Fruit fly (Drosophila melanogaster) whole organism, embryonic: ENCODE results near the gene CG5172.
A peak's percentile ranks its signal among the peaks of the same experiment; 100 is the strongest.

Experiments used
- Adf1 ChIP-seq: fragments of 200-800 bp; sonication (Bioruptor generic); IDR thresholded peaks from 2 replicates; pipeline ENCODE4 v1.3.6; 2022; ENCODE audit warnings: missing biosample characterization, missing genetic modification characterization
- B-H2 ChIP-seq: fragments of 200-800 bp; sonication (Bioruptor generic); optimal IDR thresholded peaks from 2 replicates; lab custom pipeline; 2018; ENCODE audit warnings: missing biosample characterization, mild to moderate bottlenecking, missing genetic modification characterization
- BEAF-32 ChIP-seq: fragments of 200-800 bp; sonication (Bioruptor generic); optimal IDR thresholded peaks from 3 replicates; lab custom pipeline; 2017; ENCODE audit warnings: missing biosample characterization, missing genetic modification characterization, mild to moderate bottlenecking, moderate library complexity, missing genetic modification reagents
- Bgb ChIP-seq: fragments of 200-800 bp; sonication (Bioruptor generic); IDR thresholded peaks from 2 replicates; pipeline ENCODE4 v1.3.6; 2022; ENCODE audit warnings: missing biosample characterization, missing genetic modification characterization; ENCODE audit not compliant: partially characterized antibody
- CG10543 ChIP-seq: fragments of 200-800 bp; sonication (Bioruptor generic); optimal IDR thresholded peaks from 3 replicates; lab custom pipeline; 2017; ENCODE audit warnings: missing biosample characterization, mild to moderate bottlenecking, missing genetic modification characterization, moderate library complexity
- CG10565 ChIP-seq: fragments of 200-800 bp; sonication (Bioruptor generic); optimal IDR thresholded peaks from 3 replicates; lab custom pipeline; 2016; ENCODE audit warnings: missing biosample characterization, mild to moderate bottlenecking, missing genetic modification characterization
- CG11560 ChIP-seq: fragments of 200-800 bp; sonication (Bioruptor generic); IDR thresholded peaks from 3 replicates; pipeline ENCODE4 v1.3.6; 2022; ENCODE audit warnings: missing biosample characterization, missing genetic modification characterization
- CG1233 ChIP-seq: fragments of 200-800 bp; sonication (Bioruptor generic); optimal IDR thresholded peaks from 4 replicates; lab custom pipeline; 2018; ENCODE audit warnings: missing biosample characterization, mild to moderate bottlenecking, missing genetic modification characterization
- CG12659 ChIP-seq: fragments of 200-800 bp; sonication (Bioruptor generic); optimal IDR thresholded peaks from 3 replicates; lab custom pipeline; 2017; ENCODE audit warnings: mild to moderate bottlenecking, missing biosample characterization, missing genetic modification reagents, missing genetic modification characterization
- CG13123 ChIP-seq: fragments of 200-800 bp; sonication (Bioruptor generic); optimal IDR thresholded peaks from 2 replicates; lab custom pipeline; 2016; ENCODE audit warnings: missing biosample characterization, missing genetic modification characterization
- CG13287 ChIP-seq: fragments of 200-800 bp; sonication (Bioruptor generic); IDR thresholded peaks from 2 replicates; pipeline ENCODE4 v1.3.6; 2022; ENCODE audit warnings: missing biosample characterization, missing genetic modification characterization; ENCODE audit not compliant: partially characterized antibody
- CG13296 ChIP-seq: fragments of 200-800 bp; sonication (Bioruptor generic); optimal IDR thresholded peaks from 3 replicates; lab custom pipeline; 2018; ENCODE audit warnings: missing biosample characterization, mild to moderate bottlenecking, missing genetic modification characterization
- CG14667 ChIP-seq: fragments of 200-800 bp; sonication (Bioruptor generic); IDR thresholded peaks from 2 replicates; pipeline ENCODE4 v1.3.6; 2022; ENCODE audit warnings: missing biosample characterization, missing genetic modification characterization
- CG16813 ChIP-seq: fragments of 200-800 bp; sonication (Bioruptor generic); IDR thresholded peaks from 3 replicates; pipeline ENCODE4 v1.3.6; 2022; ENCODE audit warnings: missing biosample characterization, missing genetic modification characterization; ENCODE audit not compliant: partially characterized antibody
- CG17568 ChIP-seq: fragments of 200-800 bp; sonication (Bioruptor generic); optimal IDR thresholded peaks from 2 replicates; lab custom pipeline; 2018; ENCODE audit warnings: missing biosample characterization, mild to moderate bottlenecking, missing genetic modification characterization, moderate library complexity
- CG32767 ChIP-seq: fragments of 200-800 bp; sonication (Bioruptor generic); IDR thresholded peaks from 2 replicates; pipeline ENCODE4 v1.3.6; 2022; ENCODE audit warnings: missing biosample characterization, missing genetic modification characterization
- CG34376 ChIP-seq: fragments of 200-800 bp; sonication (Bioruptor generic); optimal IDR thresholded peaks from 2 replicates; lab custom pipeline; 2018; ENCODE audit warnings: missing biosample characterization, mild to moderate bottlenecking, missing genetic modification characterization
- CG34422 ChIP-seq: fragments of 200-800 bp; sonication (Bioruptor generic); IDR thresholded peaks from 3 replicates; pipeline ENCODE4 v1.3.6; 2022; ENCODE audit warnings: missing biosample characterization, missing genetic modification characterization
- CG4617 ChIP-seq: fragments of 200-800 bp; sonication (Bioruptor generic); optimal IDR thresholded peaks from 3 replicates; lab custom pipeline; 2016; ENCODE audit warnings: missing biosample characterization, missing genetic modification characterization, borderline replicate concordance
- CG5953 ChIP-seq: fragments of 200-800 bp; sonication (Bioruptor generic); IDR thresholded peaks from 2 replicates; pipeline ENCODE4 v1.3.6; 2022; ENCODE audit warnings: missing biosample characterization, missing genetic modification characterization
- CG6765 ChIP-seq: fragments of 200-800 bp; sonication (Bioruptor generic); optimal IDR thresholded peaks from 3 replicates; lab custom pipeline; 2017; ENCODE audit warnings: missing biosample characterization, mild to moderate bottlenecking, missing genetic modification characterization
- CG7357 ChIP-seq: fragments of 200-800 bp; sonication (Bioruptor generic); IDR thresholded peaks from 3 replicates; pipeline ENCODE4 v1.3.6; 2022; ENCODE audit warnings: missing biosample characterization, missing genetic modification characterization
- CG8290 ChIP-seq, 3 experiments: fragments of 200-800 bp; sonication (Bioruptor generic); optimal IDR thresholded peaks; 2 replicates each; lab custom pipeline; 2016 to 2019; ENCODE audit warnings: missing biosample characterization in 3 of 3, missing genetic modification characterization in 3 of 3, mild to moderate bottlenecking in 2 of 3, moderate library complexity in 1 of 3
- CoRest ChIP-seq: fragments of 200-800 bp; sonication (Bioruptor generic); optimal IDR thresholded peaks from 3 replicates; lab custom pipeline; 2018; ENCODE audit warnings: missing biosample characterization, mild to moderate bottlenecking, missing genetic modification characterization, moderate library complexity
- D ChIP-seq, 2 experiments: fragments of 200-800 bp in 1 of 2; fragments of >200 bp in 1 of 2; sonication (Bioruptor generic) in 1 of 2; optimal IDR thresholded peaks; 2 replicates in 1 of 2; 3 replicates in 1 of 2; lab custom pipeline; 2017; ENCODE audit warnings: mild to moderate bottlenecking in 1 of 2, missing biosample characterization in 1 of 2, missing genetic modification characterization in 1 of 2, missing genetic modification reagents in 1 of 2
- Gug ChIP-seq: fragments of 200-800 bp; sonication (Bioruptor generic); IDR thresholded peaks from 4 replicates; pipeline ENCODE4 v1.3.6; 2022; ENCODE audit warnings: missing biosample characterization, missing genetic modification characterization
- HLH4C ChIP-seq: fragments of 200-800 bp; sonication (Bioruptor generic); IDR thresholded peaks from 3 replicates; pipeline ENCODE4 v1.3.6; 2022; ENCODE audit warnings: missing biosample characterization, missing genetic modification characterization; ENCODE audit not compliant: partially characterized antibody
- Hmx ChIP-seq: fragments of 200-800 bp; sonication (Bioruptor generic); optimal IDR thresholded peaks from 2 replicates; lab custom pipeline; 2016; ENCODE audit warnings: missing biosample characterization, missing genetic modification characterization
- Hr3 ChIP-seq: fragments of 200-800 bp; sonication (Bioruptor generic); optimal IDR thresholded peaks from 3 replicates; lab custom pipeline; 2016; ENCODE audit warnings: missing biosample characterization, missing genetic modification characterization
- Med ChIP-seq: fragments of 200-800 bp; sonication (Bioruptor generic); peaks from one replicate; lab custom pipeline; 2016; ENCODE audit warnings: missing biosample characterization, missing genetic modification characterization, mild to moderate bottlenecking, inconsistent platforms, moderate library complexity
- NFAT ChIP-seq: fragments of 200-800 bp; sonication (Bioruptor generic); IDR thresholded peaks from 2 replicates; pipeline ENCODE4 v1.3.6; 2022; ENCODE audit warnings: missing biosample characterization, missing genetic modification characterization
- Neu2 ChIP-seq: fragments of 200-800 bp; sonication (Bioruptor generic); optimal IDR thresholded peaks from 3 replicates; lab custom pipeline; 2016; ENCODE audit warnings: missing biosample characterization, missing genetic modification characterization, borderline replicate concordance
- Sox100B ChIP-seq: fragments of 200-800 bp; sonication (Bioruptor generic); optimal IDR thresholded peaks from 3 replicates; lab custom pipeline; 2018; ENCODE audit warnings: missing biosample characterization, mild to moderate bottlenecking, missing genetic modification characterization
- Sox102F ChIP-seq: fragments of 200-800 bp; sonication (Bioruptor generic); optimal IDR thresholded peaks from 2 replicates; lab custom pipeline; 2018; ENCODE audit warnings: missing biosample characterization, mild to moderate bottlenecking, missing genetic modification characterization, moderate library complexity
- Sry-β ChIP-seq: fragments of 200-800 bp; sonication (Bioruptor generic); optimal IDR thresholded peaks from 2 replicates; lab custom pipeline; 2018; ENCODE audit warnings: missing biosample characterization, mild to moderate bottlenecking, missing genetic modification characterization, moderate library complexity
- Taf1 ChIP-seq: fragments of 200-800 bp; sonication (Bioruptor generic); IDR thresholded peaks from 2 replicates; pipeline ENCODE4 v1.3.6; 2022; ENCODE audit warnings: missing biosample characterization, missing genetic modification characterization
- Usf ChIP-seq: fragments of 200-800 bp; sonication (Bioruptor generic); optimal IDR thresholded peaks from 2 replicates; lab custom pipeline; 2017; ENCODE audit warnings: missing genotype, missing biosample characterization, missing genetic modification characterization
- bigmax ChIP-seq: fragments of 200-800 bp; sonication (Bioruptor generic); optimal IDR thresholded peaks from 2 replicates; lab custom pipeline; 2018; ENCODE audit warnings: missing biosample characterization, mild to moderate bottlenecking, missing genetic modification characterization
- dm ChIP-seq: fragments of 200-800 bp; sonication (Bioruptor generic); optimal IDR thresholded peaks from 3 replicates; lab custom pipeline; 2016; ENCODE audit warnings: missing biosample characterization, missing genetic modification characterization
- fd3F ChIP-seq: fragments of 200-800 bp; sonication (Bioruptor generic); optimal IDR thresholded peaks from 2 replicates; lab custom pipeline; 2018; ENCODE audit warnings: missing biosample characterization, mild to moderate bottlenecking, missing genetic modification characterization, moderate library complexity
- gcm2 ChIP-seq: fragments of 200-800 bp; sonication (Bioruptor generic); optimal IDR thresholded peaks from 2 replicates; lab custom pipeline; 2016; ENCODE audit warnings: missing biosample characterization, missing genetic modification characterization
- lola ChIP-seq, 3 experiments: fragments of >200 bp in 2 of 3; fragments of 200-800 bp in 1 of 3; sonication (Bioruptor generic) in 1 of 3; optimal IDR thresholded peaks; 2 replicates each; lab custom pipeline; 2017 to 2019; ENCODE audit warnings: missing biosample characterization in 3 of 3, missing genetic modification characterization in 3 of 3, mild to moderate bottlenecking in 1 of 3, moderate library complexity in 1 of 3
- ro ChIP-seq: fragments of 200-800 bp; sonication (Bioruptor generic); IDR thresholded peaks from 2 replicates; pipeline ENCODE4 v1.3.6; 2022; ENCODE audit warnings: missing biosample characterization, missing genetic modification characterization
- sens ChIP-seq: fragments of 200-800 bp; sonication (Bioruptor generic); peaks from one replicate; lab custom pipeline; 2016; ENCODE audit warnings: missing biosample characterization, missing genetic modification characterization
- so ChIP-seq: fragments of 200-800 bp; sonication (Bioruptor generic); IDR thresholded peaks from 3 replicates; pipeline ENCODE4 v1.3.6; 2022; ENCODE audit warnings: missing biosample characterization, missing genetic modification characterization
- sr ChIP-seq: fragments of 200-800 bp; sonication (Bioruptor generic); IDR thresholded peaks from 3 replicates; pipeline ENCODE4 v1.3.6; 2022; ENCODE audit warnings: missing biosample characterization, missing genetic modification characterization
- stwl ChIP-seq: fragments of 200-800 bp; sonication (Bioruptor generic); optimal IDR thresholded peaks from 3 replicates; lab custom pipeline; 2018; ENCODE audit warnings: missing biosample characterization, mild to moderate bottlenecking, missing genetic modification characterization, moderate library complexity
- tna ChIP-seq: fragments of 200-800 bp; sonication (Bioruptor generic); IDR thresholded peaks from 2 replicates; pipeline ENCODE4 v1.3.6; 2022; ENCODE audit warnings: missing biosample characterization, missing genetic modification characterization; ENCODE audit not compliant: partially characterized antibody

The CG5172 gene

dm6 chrX:17244854-17245253, 23.6 kb downstream of the CG5172 start, which contains the start of gene CG8915 (continued):
- no peak for TF ChIP-seq CG13296 (GFP tag; lab: Kevin White, UChicago)
- no peak for TF ChIP-seq CG34422 (GFP tag; lab: Robert Waterston, UW)
- TF ChIP-seq CG1233 (GFP tag; lab: Kevin White, UChicago), result no peak
- no peak for TF ChIP-seq Adf1 (GFP tag; lab: Robert Waterston, UW)
- no peak for TF ChIP-seq CG6765 (GFP tag; lab: Kevin White, UChicago)
- no peak for TF ChIP-seq Sox102F (GFP tag; lab: Kevin White, UChicago)
- no peak for TF ChIP-seq Neu2 (GFP tag; lab: Kevin White, UChicago)
- no peak for TF ChIP-seq B-H2 (GFP tag; lab: Kevin White, UChicago)
- no peak for TF ChIP-seq CG5953 (GFP tag; lab: Robert Waterston, UW)
- peak; percentile 98 for TF ChIP-seq stwl
- TF ChIP-seq Gug (GFP tag; lab: Robert Waterston, UW), result no peak
- no peak for TF ChIP-seq CG14667 (GFP tag; lab: Robert Waterston, UW)
- no peak for TF ChIP-seq Sox100B (GFP tag; lab: Kevin White, UChicago)
- peak; percentile 74 for TF ChIP-seq HLH4C
- TF ChIP-seq tna (GFP tag; lab: Robert Waterston, UW), result peak; percentile 54
- no peak for TF ChIP-seq sr (GFP tag; lab: Robert Waterston, UW)
- TF ChIP-seq CG17568 (GFP tag; lab: Kevin White, UChicago), result no peak
- no peak for TF ChIP-seq CG11560
- peak; percentile 67 for TF ChIP-seq Med
- no peak for TF ChIP-seq D (optimal IDR thresholded peaks at IDR 0.05; lab: Kevin White, UChicago)
- no peak for TF ChIP-seq D (GFP tag; optimal IDR thresholded peaks at IDR 0.05; lab: Kevin White, UChicago)
- TF ChIP-seq CG10565 (GFP tag; lab: Kevin White, UChicago), result no peak
- TF ChIP-seq Usf (GFP tag; lab: Kevin White, UChicago), result no peak

- TF ChIP-seq CG34376 (GFP tag; lab: Kevin White, UChicago), result no peak
- TF ChIP-seq CG13123 (GFP tag; lab: Kevin White, UChicago), result no peak
- no peak for TF ChIP-seq CG16813
- TF ChIP-seq CG32767 (GFP tag; lab: Robert Waterston, UW), result no peak
- TF ChIP-seq Bgb (GFP tag; lab: Robert Waterston, UW), result 0 out of 2 replicates have a peak, but pooled peaks have one; percentile 11
- no peak for TF ChIP-seq ro
- no peak for TF ChIP-seq sens (GFP tag; lab: Kevin White, UChicago)
- peak; percentile 37 for TF ChIP-seq bigmax (GFP tag; lab: Kevin White, UChicago)
- TF ChIP-seq BEAF-32 (GFP tag; lab: Kevin White, UChicago), result peak; percentile 10
- TF ChIP-seq dm (GFP tag; lab: Kevin White, UChicago), result peak; percentile 66
- TF ChIP-seq CG10543 (GFP tag; lab: Kevin White, UChicago), result no peak
- no peak for TF ChIP-seq gcm2 (GFP tag; lab: Kevin White, UChicago)
- no peak for TF ChIP-seq Sry-β (GFP tag; lab: Kevin White, UChicago)
- TF ChIP-seq Taf1 (GFP tag; lab: Robert Waterston, UW), result no peak
- TF ChIP-seq, all 482 proteins: peak for 4
Measured at dm6 chrX:17246916-17247315, 25.7 kb downstream of the CG5172 start, which contains the start of gene CG42854. TSS of gene CG42854 (minus strand) at chrX:17247016.

dm6 chrX:17249326-17249725, 28.1 kb downstream of the CG5172 start, which contains the start of gene CG8675:
TSS of gene CG8675 (minus strand) at chrX:17249502.
- TF ChIP-seq CG7357 (no peak), CG8290 (GFP tag; optimal IDR thresholded peaks at IDR 0.05; lab: Kevin White, UChicago) (no peak), CG8290 (tag; optimal IDR thresholded peaks at IDR 0.05; lab: Kevin White, UChicago) (peak in 1 of 2 experiments; percentile 48), Hmx (GFP tag; lab: Kevin White, UChicago) (no peak), fd3F (no peak), so (GFP tag; lab: Robert Waterston, UW) (no peak), CG13287 (GFP tag; lab: Robert Waterston, UW) (peak; percentile 24; the same call in 1 of the 2 replicates), NFAT (GFP tag; lab: Robert Waterston, UW) (no peak), CoRest (tag; lab: Kevin White, UChicago) (peak; percentile 33), lola (GFP tag; optimal IDR thresholded peaks at IDR 0.05; lab: Kevin White, UChicago) (no peak), CG4617 (GFP tag; lab: Kevin White, UChicago) (peak; percentile 65), CG12659 (peak; percentile 2), Hr3 (no peak)
